Fruit fly (Drosophila melanogaster) whole organism, embryonic: Measurements from ENCODE around the gene CG43120.
A peak's percentile ranks its signal among the peaks of the same experiment; 100 is the strongest.

Source experiments
- Blimp-1 ChIP-seq: fragments of 200-800 bp; sonication (Bioruptor generic); optimal IDR thresholded peaks from 3 replicates; lab custom pipeline; 2018; ENCODE audit warnings: missing biosample characterization, missing genetic modification characterization, mild to moderate bottlenecking, moderate library complexity, missing genetic modification reagents
- CG10431 ChIP-seq: fragments of 200-800 bp; sonication (Bioruptor generic); optimal IDR thresholded peaks from 3 replicates; lab custom pipeline; 2018; ENCODE audit warnings: missing biosample characterization, mild to moderate bottlenecking, missing genetic modification characterization
- CG11398 ChIP-seq: fragments of 200-800 bp; sonication (Bioruptor generic); optimal IDR thresholded peaks from 2 replicates; lab custom pipeline; 2016; ENCODE audit warnings: missing biosample characterization, missing genetic modification characterization
- CG12071 ChIP-seq: fragments of 200-800 bp; sonication (Bioruptor generic); optimal IDR thresholded peaks from 3 replicates; lab custom pipeline; 2018; ENCODE audit warnings: missing biosample characterization, mild to moderate bottlenecking, missing genetic modification characterization
- CG13296 ChIP-seq: fragments of 200-800 bp; sonication (Bioruptor generic); optimal IDR thresholded peaks from 3 replicates; lab custom pipeline; 2018; ENCODE audit warnings: missing biosample characterization, mild to moderate bottlenecking, missing genetic modification characterization
- CG14710 ChIP-seq: fragments of 200-800 bp; sonication (Bioruptor generic); optimal IDR thresholded peaks from 3 replicates; lab custom pipeline; 2019; ENCODE audit warnings: missing biosample characterization, mild to moderate bottlenecking, missing genetic modification characterization, moderate library complexity
- CG15479 ChIP-seq: fragments of 200-800 bp; sonication (Bioruptor generic); optimal IDR thresholded peaks from 3 replicates; lab custom pipeline; 2019; ENCODE audit warnings: missing biosample characterization, mild to moderate bottlenecking, missing genetic modification characterization, moderate library complexity
- CG16863 ChIP-seq: fragments of 200-800 bp; sonication (Bioruptor generic); optimal IDR thresholded peaks from 3 replicates; lab custom pipeline; 2016; ENCODE audit warnings: missing biosample characterization, missing genetic modification characterization
- CG2199 ChIP-seq: fragments of 200-800 bp; sonication (Bioruptor generic); IDR thresholded peaks from 3 replicates; pipeline ENCODE4 v1.3.6; 2022; ENCODE audit warnings: missing biosample characterization, missing genetic modification characterization
- CG6791 ChIP-seq: fragments of 200-800 bp; sonication (Bioruptor generic); IDR thresholded peaks from 3 replicates; pipeline ENCODE4 v1.3.6; 2022; ENCODE audit warnings: missing biosample characterization, missing genetic modification characterization; ENCODE audit not compliant: partially characterized antibody
- CTCF ChIP-seq: fragments of 200-800 bp; sonication (Bioruptor generic); optimal IDR thresholded peaks from 2 replicates; lab custom pipeline; 2017; ENCODE audit warnings: missing biosample characterization, mild to moderate bottlenecking, missing genetic modification characterization, moderate library complexity
- Deaf1 ChIP-seq: fragments of 200-800 bp; optimal IDR thresholded peaks from 3 replicates; lab custom pipeline; 2019; ENCODE audit warnings: missing biosample characterization, mild to moderate bottlenecking, missing genetic modification characterization, moderate library complexity
- Ets65A ChIP-seq: fragments of 200-800 bp; sonication (Bioruptor generic); peaks from one replicate; lab custom pipeline; 2016; ENCODE audit warnings: missing biosample characterization, missing genetic modification characterization
- Meics ChIP-seq: fragments of 200-800 bp; sonication (Bioruptor generic); optimal IDR thresholded peaks from 2 replicates; lab custom pipeline; 2017; ENCODE audit warnings: missing biosample characterization, mild to moderate bottlenecking, missing genetic modification characterization
- NfI ChIP-seq: fragments of 200-800 bp; sonication (Bioruptor generic); optimal IDR thresholded peaks from 3 replicates; lab custom pipeline; 2018; ENCODE audit warnings: missing biosample characterization, mild to moderate bottlenecking, missing genetic modification characterization, moderate library complexity
- Opbp ChIP-seq: fragments of 200-800 bp; sonication (Bioruptor generic); IDR thresholded peaks from 3 replicates; pipeline ENCODE4 v1.3.6; 2022; ENCODE audit warnings: missing biosample characterization, missing genetic modification characterization; ENCODE audit not compliant: partially characterized antibody
- Pdp1 ChIP-seq, 2 experiments: fragments of 200-800 bp; sonication (Bioruptor generic); optimal IDR thresholded peaks; 3 replicates each; lab custom pipeline; 2016; ENCODE audit warnings: missing biosample characterization in 2 of 2, missing genetic modification characterization in 2 of 2, mild to moderate bottlenecking in 1 of 2, moderate library complexity in 1 of 2
- Spps ChIP-seq: fragments of 200-800 bp; sonication (Bioruptor generic); optimal IDR thresholded peaks from 2 replicates; lab custom pipeline; 2018; ENCODE audit warnings: missing biosample characterization, mild to moderate bottlenecking, missing genetic modification characterization
- ab ChIP-seq: fragments of 200-800 bp; sonication (Bioruptor generic); optimal IDR thresholded peaks from 2 replicates; lab custom pipeline; 2016; ENCODE audit warnings: missing biosample characterization, missing genetic modification characterization
- bowl ChIP-seq: fragments of 200-800 bp; sonication (Bioruptor generic); IDR thresholded peaks from 2 replicates; pipeline ENCODE4 v1.3.6; 2022; ENCODE audit warnings: missing biosample characterization, missing genetic modification characterization
- cad ChIP-seq: fragments of >200 bp; optimal IDR thresholded peaks from 2 replicates; lab custom pipeline; 2017; ENCODE audit warnings: missing biosample characterization, missing genetic modification characterization
- caup ChIP-seq: fragments of 200-800 bp; sonication (Bioruptor generic); optimal IDR thresholded peaks from 3 replicates; lab custom pipeline; 2017; ENCODE audit warnings: missing biosample characterization, mild to moderate bottlenecking, missing genetic modification characterization, moderate library complexity; ENCODE audit not compliant: severe bottlenecking
- emc ChIP-seq: fragments of 200-800 bp; sonication (Bioruptor generic); optimal IDR thresholded peaks from 2 replicates; lab custom pipeline; 2016; ENCODE audit warnings: missing biosample characterization, missing genetic modification characterization
- exex ChIP-seq: fragments of 200-800 bp; sonication (Bioruptor generic); optimal IDR thresholded peaks from 4 replicates; lab custom pipeline; 2018; ENCODE audit warnings: missing biosample characterization, mild to moderate bottlenecking, missing genetic modification characterization, moderate library complexity
- grn ChIP-seq: fragments of 200-800 bp; sonication (Bioruptor generic); optimal IDR thresholded peaks from 3 replicates; lab custom pipeline; 2017; ENCODE audit warnings: missing biosample characterization, missing genetic modification characterization
- gsb ChIP-seq: fragments of 200-800 bp; sonication (Bioruptor generic); IDR thresholded peaks from 2 replicates; pipeline ENCODE4 v1.3.6; 2022; ENCODE audit warnings: missing biosample characterization, missing genetic modification characterization
- hkb ChIP-seq, 2 experiments: fragments of 200-800 bp in 1 of 2; fragments of >200 bp in 1 of 2; sonication (Bioruptor generic) in 1 of 2; IDR thresholded peaks in 1 of 2; optimal IDR thresholded peaks in 1 of 2; 2 replicates each; pipeline versions ENCODE4 v1.3.6 to Lab custom; 2017 to 2022; ENCODE audit warnings: missing biosample characterization in 1 of 2, missing genetic modification characterization in 1 of 2
- lola ChIP-seq, 3 experiments: fragments of >200 bp in 2 of 3; fragments of 200-800 bp in 1 of 3; sonication (Bioruptor generic) in 1 of 3; optimal IDR thresholded peaks; 2 replicates each; lab custom pipeline; 2017 to 2019; ENCODE audit warnings: missing biosample characterization in 3 of 3, missing genetic modification characterization in 3 of 3, mild to moderate bottlenecking in 1 of 3, moderate library complexity in 1 of 3
- luna ChIP-seq: fragments of 200-800 bp; sonication (Bioruptor generic); optimal IDR thresholded peaks from 2 replicates; lab custom pipeline; 2016; ENCODE audit warnings: missing biosample characterization, missing genetic modification characterization
- nom ChIP-seq: fragments of 200-800 bp; sonication (Bioruptor generic); optimal IDR thresholded peaks from 2 replicates; lab custom pipeline; 2017; ENCODE audit warnings: missing biosample characterization, missing genetic modification characterization, mild to moderate bottlenecking, moderate library complexity, missing genetic modification reagents
- phol ChIP-seq: fragments of 200-800 bp; sonication (Bioruptor generic); optimal IDR thresholded peaks from 3 replicates; lab custom pipeline; 2018; ENCODE audit warnings: missing biosample characterization, mild to moderate bottlenecking, missing genetic modification characterization, moderate library complexity
- sd ChIP-seq: fragments of 200-800 bp; sonication (Bioruptor generic); optimal IDR thresholded peaks from 3 replicates; lab custom pipeline; 2018; ENCODE audit warnings: missing biosample characterization, mild to moderate bottlenecking, missing genetic modification characterization, moderate library complexity
- so ChIP-seq: fragments of 200-800 bp; sonication (Bioruptor generic); IDR thresholded peaks from 3 replicates; pipeline ENCODE4 v1.3.6; 2022; ENCODE audit warnings: missing biosample characterization, missing genetic modification characterization
- sr ChIP-seq: fragments of 200-800 bp; sonication (Bioruptor generic); IDR thresholded peaks from 3 replicates; pipeline ENCODE4 v1.3.6; 2022; ENCODE audit warnings: missing biosample characterization, missing genetic modification characterization
- stc ChIP-seq: fragments of 200-800 bp; sonication (Bioruptor generic); IDR thresholded peaks from 2 replicates; pipeline ENCODE4 v1.3.6; 2022; ENCODE audit warnings: missing biosample characterization, missing genetic modification characterization
- trem ChIP-seq: fragments of 200-800 bp; optimal IDR thresholded peaks from 3 replicates; lab custom pipeline; 2019; ENCODE audit warnings: missing biosample characterization, mild to moderate bottlenecking, missing genetic modification characterization, moderate library complexity

CG43120 gene

dm6 chr3L:14427292-14427729 is 45.6 kb downstream of the CG43120 start (continued):
- no peak; the same call in 1 of the 3 replicates for TF ChIP-seq sr (GFP tag; lab: Robert Waterston, UW)
- TF ChIP-seq hkb (optimal IDR thresholded peaks at IDR 0.05; lab: Kevin White, UChicago), result no peak
- 0 out of 2 replicates have a peak, but pooled peaks have one; percentile 19 for TF ChIP-seq hkb (GFP tag; IDR thresholded peaks at IDR 0.05; lab: Robert Waterston, UW)
- no peak for TF ChIP-seq gsb (GFP tag; lab: Robert Waterston, UW)
- TF ChIP-seq Pdp1 (GFP tag; optimal IDR thresholded peaks at IDR 0.05; lab: Kevin White, UChicago), result peak in 1 of 2 experiments; percentile 7
- TF ChIP-seq nom (GFP tag; lab: Kevin White, UChicago), result peak; percentile 92
- TF ChIP-seq CG14710, result peak; percentile 1
- TF ChIP-seq CG12071 (GFP tag; lab: Kevin White, UChicago), result peak; percentile 64
- peak; percentile 6 for TF ChIP-seq CG11398 (GFP tag; lab: Kevin White, UChicago)
- TF ChIP-seq CG13296, result peak; percentile 11
- 0 out of 3 replicates have a peak, but pooled peaks have one; percentile 24 for TF ChIP-seq so (GFP tag; lab: Robert Waterston, UW)
- peak; percentile 99 for TF ChIP-seq Deaf1 (tag; lab: Kevin White, UChicago)
- TF ChIP-seq bowl (GFP tag; lab: Robert Waterston, UW), result peak; percentile 19; the same call in 1 of the 2 replicates
- TF ChIP-seq cad (GFP tag; lab: Kevin White, UChicago), result no peak
- TF ChIP-seq emc (GFP tag; lab: Kevin White, UChicago), result no peak
- peak; percentile 37 for TF ChIP-seq CG10431 (GFP tag; lab: Kevin White, UChicago)
- TF ChIP-seq luna (GFP tag; lab: Kevin White, UChicago), result no peak
- no peak for TF ChIP-seq NfI (GFP tag; lab: Kevin White, UChicago)
- no peak for TF ChIP-seq trem (tag; lab: Kevin White, UChicago)
- TF ChIP-seq CG6791 (GFP tag; lab: Robert Waterston, UW), result peak; percentile 49; the same call in 1 of the 3 replicates
- TF ChIP-seq lola (GFP tag; optimal IDR thresholded peaks at IDR 0.05; lab: Kevin White, UChicago), result no peak
- TF ChIP-seq Opbp, result no peak
- TF ChIP-seq CTCF (GFP tag; lab: Kevin White, UChicago), result peak; percentile 20
- peak; percentile 22 for TF ChIP-seq Meics (GFP tag; lab: Kevin White, UChicago)
- TF ChIP-seq, all 482 proteins: peak for 78

dm6 chr3L:14428958-14429357 is 47.2 kb downstream of the CG43120 start:
- TF ChIP-seq grn (GFP tag; lab: Kevin White, UChicago), result peak; percentile 37
- peak; percentile 94 for TF ChIP-seq Blimp-1 (GFP tag; lab: Kevin White, UChicago)
- no peak for TF ChIP-seq Spps
- TF ChIP-seq stc (GFP tag; lab: Robert Waterston, UW), result no peak
- TF ChIP-seq phol, result no peak
- TF ChIP-seq CG2199, result 0 out of 3 replicates have a peak, but pooled peaks have one; percentile 46
- peak; percentile 45 for TF ChIP-seq Ets65A

dm6 chr3L:14432252-14432651 is 50.5 kb downstream of the CG43120 start:
- TF ChIP-seq Opbp (no peak), CG16863 (GFP tag; lab: Kevin White, UChicago) (no peak), CG15479 (GFP tag; lab: Kevin White, UChicago) (no peak), sd (tag; lab: Kevin White, UChicago) (peak; percentile 84), caup (GFP tag; lab: Kevin White, UChicago) (peak; percentile 65), exex (tag; lab: Kevin White, UChicago) (peak; percentile 18), ab (GFP tag; lab: Kevin White, UChicago) (no peak)
